Worm (Caenorhabditis elegans) whole organism, L4 larva: ENCODE data around the gene rei-2.
A peak's percentile ranks its signal among the peaks of the same experiment; 100 is the strongest.

Source experiments
- T20F7.1 ChIP-seq: fragments of 200-800 bp; sonication (Bioruptor generic); optimal IDR thresholded peaks from 2 replicates; lab custom pipeline; 2018; ENCODE audit warnings: mild to moderate bottlenecking, missing genetic modification characterization, missing compliant biosample characterization
- T26A8.4 ChIP-seq: fragments of 200-800 bp; sonication (Bioruptor generic); IDR thresholded peaks from 2 replicates; pipeline ENCODE4 v1.3.6; 2022; ENCODE audit warnings: missing genetic modification characterization, missing compliant biosample characterization
- Y105C5A.15 ChIP-seq: fragments of 200-800 bp; sonication (Bioruptor generic); IDR thresholded peaks from 2 replicates; pipeline ENCODE4 v1.3.6; 2022; ENCODE audit warnings: missing genetic modification characterization, missing compliant biosample characterization
- Y5F2A.4 ChIP-seq: fragments of 200-800 bp; sonication (Bioruptor generic); optimal IDR thresholded peaks from 2 replicates; lab custom pipeline; 2018; ENCODE audit warnings: mild to moderate bottlenecking, missing genetic modification characterization, missing compliant biosample characterization
- ZK337.2 ChIP-seq: fragments of 200-800 bp; sonication (Bioruptor generic); IDR thresholded peaks from 2 replicates; pipeline ENCODE4 v1.3.6; 2022; ENCODE audit warnings: missing genetic modification reagents, missing genetic modification characterization, missing compliant biosample characterization
- ZK546.5 ChIP-seq, 2 experiments: sonication (generic microtip); optimal IDR thresholded peaks; 2 replicates each; lab custom pipeline; 2017; ENCODE audit warnings: missing biosample characterization in 2 of 2, missing genetic modification characterization in 2 of 2
- attf-4 ChIP-seq: sonication (generic microtip); optimal IDR thresholded peaks from 3 replicates; lab custom pipeline; 2017; ENCODE audit warnings: missing biosample characterization, missing genetic modification characterization
- ceh-28 ChIP-seq: fragments of 150-350 bp; optimal IDR thresholded peaks from 2 replicates; lab custom pipeline; 2014; ENCODE audit warnings: missing biosample characterization, missing genetic modification reagents, missing genetic modification characterization
- ces-1 ChIP-seq: fragments of 150-350 bp; sonication (generic microtip); optimal IDR thresholded peaks from 4 replicates; lab custom pipeline; 2014; ENCODE audit warnings: missing biosample characterization, missing genetic modification reagents, missing genetic modification characterization
- cey-2 ChIP-seq: sonication (generic microtip); optimal IDR thresholded peaks from 3 replicates; lab custom pipeline; 2017; ENCODE audit warnings: missing genetic modification characterization, mild to moderate bottlenecking, missing compliant biosample characterization, antibody characterized with exemption, borderline replicate concordance; ENCODE audit not compliant: insufficient read depth
- ctbp-1 ChIP-seq: fragments of 200-800 bp; sonication (Bioruptor generic); IDR thresholded peaks from 2 replicates; pipeline ENCODE4 v1.3.6; 2022; ENCODE audit warnings: missing genetic modification reagents, missing genetic modification characterization, missing compliant biosample characterization
- daf-16 ChIP-seq, 3 experiments: sonication (generic microtip); optimal IDR thresholded peaks; 2 replicates each; lab custom pipeline; 2016 to 2017; ENCODE audit warnings: missing genetic modification characterization in 3 of 3, missing genetic modification reagents in 3 of 3, mild to moderate bottlenecking in 2 of 3, missing compliant biosample characterization in 2 of 3, missing biosample characterization in 1 of 3, moderate library complexity in 1 of 3
- daf-19 ChIP-seq: fragments of 200-800 bp; sonication (Bioruptor generic); conservative IDR thresholded peaks from 2 replicates; pipeline ENCODE4 v1.3.6; 2022; ENCODE audit warnings: missing genetic modification characterization, missing compliant biosample characterization
- daf-8 ChIP-seq: fragments of 200-800 bp; sonication (Bioruptor generic); IDR thresholded peaks from 2 replicates; pipeline ENCODE4 v1.3.6; 2022; ENCODE audit warnings: missing genetic modification characterization, missing compliant biosample characterization
- dmd-6 ChIP-seq: fragments of 200-800 bp; sonication (Bioruptor generic); IDR thresholded peaks from 2 replicates; pipeline ENCODE4 v1.3.6; 2022; ENCODE audit warnings: missing genetic modification reagents, missing genetic modification characterization, missing compliant biosample characterization
- dmd-8 ChIP-seq: fragments of 200-800 bp; sonication (Bioruptor generic); IDR thresholded peaks from 2 replicates; pipeline ENCODE4 v1.3.6; 2022; ENCODE audit warnings: missing genetic modification characterization, missing compliant biosample characterization
- dpl-1 ChIP-seq: fragments of 150-350 bp; optimal IDR thresholded peaks from 2 replicates; lab custom pipeline; 2014; ENCODE audit warnings: missing biosample characterization, missing genetic modification reagents, missing genetic modification characterization
- hif-1 ChIP-seq, 2 experiments: sonication (generic microtip); optimal IDR thresholded peaks; 2 replicates each; lab custom pipeline; 2016 to 2017; ENCODE audit warnings: missing compliant biosample characterization in 2 of 2, missing genetic modification characterization in 2 of 2, missing genetic modification reagents in 2 of 2, missing genotype in 2 of 2, mild to moderate bottlenecking in 1 of 2
- hlh-11 ChIP-seq: fragments of 200-800 bp; sonication (Bioruptor generic); optimal IDR thresholded peaks from 2 replicates; lab custom pipeline; 2018; ENCODE audit warnings: mild to moderate bottlenecking, missing genetic modification characterization, missing compliant biosample characterization
- hlh-30 ChIP-seq: sonication (generic microtip); optimal IDR thresholded peaks from 2 replicates; lab custom pipeline; 2017; ENCODE audit warnings: antibody characterized with exemption, mild to moderate bottlenecking, missing genetic modification characterization, missing compliant biosample characterization; ENCODE audit not compliant: insufficient read depth
- lin-1 ChIP-seq: fragments of 200-800 bp; sonication (Bioruptor generic); IDR thresholded peaks from 2 replicates; pipeline ENCODE4 v1.3.6; 2022; ENCODE audit warnings: missing genetic modification reagents, missing genetic modification characterization, missing compliant biosample characterization
- lin-13 ChIP-seq: fragments of 150-350 bp; optimal IDR thresholded peaks from 2 replicates; lab custom pipeline; 2014; ENCODE audit warnings: missing biosample characterization, missing genetic modification reagents, missing genetic modification characterization
- lin-38 ChIP-seq: fragments of 200-800 bp; sonication (Bioruptor generic); IDR thresholded peaks from 2 replicates; pipeline ENCODE4 v1.3.6; 2022; ENCODE audit warnings: missing genetic modification reagents, missing genetic modification characterization, missing compliant biosample characterization
- madf-5 ChIP-seq, 2 experiments: fragments of 200-800 bp; sonication (Bioruptor generic); IDR thresholded peaks; 2 replicates each; pipeline ENCODE4 v1.3.6; 2022; ENCODE audit warnings: missing compliant biosample characterization in 2 of 2, missing genetic modification characterization in 2 of 2
- madf-9 ChIP-seq: fragments of 200-800 bp; sonication (Bioruptor generic); conservative IDR thresholded peaks from 2 replicates; pipeline ENCODE4 v1.3.6; 2022; ENCODE audit warnings: missing genetic modification reagents, missing genetic modification characterization, missing compliant biosample characterization
- mep-1 ChIP-seq: fragments of 150-350 bp; sonication (generic microtip); optimal IDR thresholded peaks from 3 replicates; lab custom pipeline; 2014; ENCODE audit warnings: missing biosample characterization, missing genetic modification characterization
- mxl-3 ChIP-seq: fragments of 200-800 bp; sonication (Bioruptor generic); optimal IDR thresholded peaks from 2 replicates; lab custom pipeline; 2018; ENCODE audit warnings: mild to moderate bottlenecking, missing genetic modification characterization, missing compliant biosample characterization
- nhr-111 ChIP-seq: fragments of 200-800 bp; sonication (Bioruptor generic); optimal IDR thresholded peaks from 2 replicates; lab custom pipeline; 2018; ENCODE audit warnings: mild to moderate bottlenecking, missing genetic modification characterization, missing compliant biosample characterization
- nhr-28 ChIP-seq: fragments of 150-350 bp; optimal IDR thresholded peaks from 2 replicates; lab custom pipeline; 2014; ENCODE audit warnings: missing biosample characterization, missing genetic modification characterization
- nhr-76 ChIP-seq: fragments of 150-350 bp; optimal IDR thresholded peaks from 2 replicates; lab custom pipeline; 2014; ENCODE audit warnings: missing biosample characterization, missing genetic modification characterization
- pqm-1 ChIP-seq: sonication (generic microtip); optimal IDR thresholded peaks from 2 replicates; lab custom pipeline; 2017; ENCODE audit warnings: missing biosample characterization, missing genetic modification characterization
- saeg-2 ChIP-seq: fragments of 200-800 bp; sonication (Bioruptor generic); IDR thresholded peaks from 2 replicates; pipeline ENCODE4 v1.3.6; 2022; ENCODE audit warnings: missing genetic modification reagents, missing genetic modification characterization, missing compliant biosample characterization
- sdz-12 ChIP-seq: fragments of 200-800 bp; sonication (Bioruptor generic); optimal IDR thresholded peaks from 2 replicates; lab custom pipeline; 2018; ENCODE audit warnings: mild to moderate bottlenecking, missing genetic modification characterization, missing compliant biosample characterization
- set-16 ChIP-seq: fragments of 200-800 bp; sonication (Bioruptor generic); IDR thresholded peaks from 2 replicates; pipeline ENCODE4 v1.3.6; 2022; ENCODE audit warnings: missing genetic modification reagents, missing genetic modification characterization, missing compliant biosample characterization
- snpc-1.2 ChIP-seq: fragments of 200-800 bp; sonication (Bioruptor generic); IDR thresholded peaks from 2 replicates; pipeline ENCODE4 v1.3.6; 2022; ENCODE audit warnings: missing genetic modification reagents, missing genetic modification characterization, missing compliant biosample characterization
- tag-97 ChIP-seq: fragments of 200-800 bp; sonication (Bioruptor generic); IDR thresholded peaks from 2 replicates; pipeline ENCODE4 v1.3.6; 2022; ENCODE audit warnings: missing genetic modification characterization, missing compliant biosample characterization
- unc-130 ChIP-seq: sonication (generic microtip); optimal IDR thresholded peaks from 2 replicates; lab custom pipeline; 2016; ENCODE audit warnings: missing genetic modification reagents, missing genetic modification characterization, missing compliant biosample characterization
- zag-1 ChIP-seq: fragments of 150-350 bp; optimal IDR thresholded peaks from 2 replicates; lab custom pipeline; 2014; ENCODE audit warnings: missing biosample characterization, missing genetic modification characterization
- ztf-11 ChIP-seq: fragments of 150-350 bp; optimal IDR thresholded peaks from 2 replicates; lab custom pipeline; 2014; ENCODE audit warnings: missing biosample characterization, missing genetic modification characterization

rei-2 gene

DNA sequence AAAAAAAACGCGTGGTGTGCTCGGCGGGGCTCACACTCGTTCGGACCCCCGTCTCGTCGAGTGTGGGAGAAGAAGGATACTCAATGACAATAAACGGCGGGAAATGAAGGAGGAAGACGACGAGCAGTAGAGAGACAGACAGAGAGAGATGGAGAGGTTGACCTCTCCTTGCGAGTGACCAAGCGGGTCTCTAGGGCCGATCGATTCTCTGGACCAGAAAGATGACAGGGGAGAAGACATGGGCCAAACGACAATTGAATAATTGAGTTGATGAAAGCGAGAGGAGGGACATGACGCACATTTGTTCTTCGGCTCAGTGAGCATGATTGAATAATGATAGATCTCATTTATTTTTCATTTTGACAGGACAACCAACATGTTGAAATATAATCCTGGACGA, 32.4 kb upstream of the rei-2 start (continued):
- TF ChIP-seq madf-5 (GFP tag; IDR thresholded peaks at IDR 0.05; lab: Robert Waterston, UW) (no peak), daf-16 (GFP tag; optimal IDR thresholded peaks at IDR 0.05; lab: Kevin White, UChicago) (no peak), daf-16 (tag; optimal IDR thresholded peaks at IDR 0.05; lab: Kevin White, UChicago) (no peak), ces-1 (GFP tag; lab: Kevin White, UChicago) (peak; percentile 16), lin-38 (GFP tag; lab: Robert Waterston, UW) (no peak), attf-4 (tag; lab: Kevin White, UChicago) (no peak), lin-13 (GFP tag; lab: Kevin White, UChicago) (no peak), set-16 (GFP tag; lab: Robert Waterston, UW) (peak; percentile 37; the same call in 1 of the 2 replicates), saeg-2 (GFP tag; lab: Robert Waterston, UW) (no peak), T20F7.1 (no peak), hlh-30 (tag; lab: Kevin White, UChicago) (peak; percentile 21), ZK337.2 (no peak), pqm-1 (tag; lab: Kevin White, UChicago) (no peak), mep-1 (tag; lab: Kevin White, UChicago) (peak; percentile 4)

DNA sequence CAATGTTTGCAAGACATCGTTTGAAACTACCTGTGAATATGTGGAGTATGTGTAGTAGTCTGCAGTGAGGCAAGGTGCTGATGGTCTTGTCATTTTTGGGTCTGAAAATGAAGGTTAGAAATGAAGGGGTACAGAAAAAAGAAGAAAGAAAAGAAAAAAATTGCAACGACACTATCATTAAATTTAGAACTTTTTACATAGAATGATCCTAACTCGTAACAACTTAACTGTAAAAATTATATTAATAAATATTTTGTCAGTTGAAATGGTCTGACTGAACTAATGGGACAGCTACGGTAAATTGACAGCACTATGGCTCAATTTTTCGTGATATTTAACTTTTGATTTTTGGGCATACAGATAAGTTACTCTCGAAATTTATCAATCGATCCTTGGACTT, 31.4 kb upstream of the rei-2 start, which contains the start of gene C05D9.7:
C05D9.7 (minus strand) TSS at position 101 of the 400 bp plus-strand sequence.
- TF ChIP-seq nhr-111 (GFP tag; lab: Kevin White, UChicago) (no peak), daf-8 (GFP tag; lab: Robert Waterston, UW) (no peak), daf-19 (GFP tag; lab: Robert Waterston, UW) (no peak), mep-1 (tag; lab: Kevin White, UChicago) (no peak), tag-97 (no peak), ceh-28 (no peak), cey-2 (tag; lab: Kevin White, UChicago) (no peak), dpl-1 (GFP tag; lab: Kevin White, UChicago) (no peak), ctbp-1 (GFP tag; lab: Robert Waterston, UW) (no peak), zag-1 (tag; lab: Kevin White, UChicago) (no peak), hlh-30 (tag; lab: Kevin White, UChicago) (no peak), ZK546.5 (tag; optimal IDR thresholded peaks at IDR 0.05; lab: Kevin White, UChicago) (no peak)

DNA sequence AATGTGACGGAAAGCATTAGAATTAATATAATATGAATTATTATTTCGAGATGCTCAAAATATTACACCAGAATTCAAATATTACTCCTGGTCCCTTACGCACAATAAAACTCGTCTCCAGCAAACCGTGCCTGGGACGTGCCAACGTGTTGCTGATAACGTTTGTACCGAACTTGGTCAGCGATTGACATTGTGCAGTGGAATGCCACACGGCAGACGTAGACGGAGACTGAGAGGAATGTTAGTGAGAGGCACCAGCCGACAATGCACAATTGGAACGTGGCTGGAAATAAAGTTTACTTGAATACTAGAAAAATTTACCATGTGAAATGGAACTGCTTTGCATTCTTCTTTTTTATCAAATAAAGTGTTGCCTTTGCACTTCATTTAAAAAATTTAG, 29.3 kb upstream of the rei-2 start:
- TF ChIP-seq T26A8.4 (GFP tag; lab: Robert Waterston, UW) = no peak
- no peak for TF ChIP-seq lin-1 (GFP tag; lab: Robert Waterston, UW)
- peak; percentile 22 for TF ChIP-seq pqm-1 (tag; lab: Kevin White, UChicago)
- TF ChIP-seq nhr-28 = peak; percentile 50
- TF ChIP-seq lin-13 (GFP tag; lab: Kevin White, UChicago) = no peak
- TF ChIP-seq mxl-3 (GFP tag; lab: Kevin White, UChicago) = peak; percentile 55
- TF ChIP-seq sdz-12 (GFP tag; lab: Kevin White, UChicago) = no peak
- no peak for TF ChIP-seq nhr-76 (tag; lab: Kevin White, UChicago)
- TF ChIP-seq ces-1 (GFP tag; lab: Kevin White, UChicago) = no peak
- no peak for TF ChIP-seq lin-38 (GFP tag; lab: Robert Waterston, UW)
- TF ChIP-seq Y105C5A.15 (GFP tag; lab: Robert Waterston, UW) = no peak
- no peak for TF ChIP-seq Y5F2A.4
- no peak for TF ChIP-seq madf-9
- TF ChIP-seq dmd-6 (GFP tag; lab: Robert Waterston, UW) = peak; percentile 38
- TF ChIP-seq unc-130 = no peak
- TF ChIP-seq snpc-1.2 (GFP tag; lab: Robert Waterston, UW) = no peak
- TF ChIP-seq ztf-11 (tag; lab: Kevin White, UChicago) = no peak
- TF ChIP-seq daf-19 (GFP tag; lab: Robert Waterston, UW) = no peak
- TF ChIP-seq dmd-8 = no peak
- peak; percentile 34 for TF ChIP-seq hlh-11 (tag; lab: Kevin White, UChicago)
- no peak for TF ChIP-seq hif-1 (tag; optimal IDR thresholded peaks at IDR 0.05; lab: Kevin White, UChicago)
